Worm (Caenorhabditis elegans) whole organism, young adult: ENCODE measurements around the gene C01G12.3.

Source experiments
- D2030.7 ChIP-seq: fragments of 200-800 bp; sonication (Bioruptor generic); IDR thresholded peaks from 2 replicates; pipeline ENCODE4 v1.3.6; 2022; ENCODE audit warnings: missing genetic modification reagents, missing genetic modification characterization, missing compliant biosample characterization
- T26A5.8 ChIP-seq: sonication (generic microtip); optimal IDR thresholded peaks from 2 replicates; lab custom pipeline; 2016; ENCODE audit warnings: missing genetic modification characterization, missing compliant biosample characterization
- ama-1 ChIP-seq, 3 experiments: fragments of 150-350 bp in 1 of 3; sonication (generic microtip) in 2 of 3; optimal IDR thresholded peaks; 2 replicates each; lab custom pipeline; 2014 to 2018; ENCODE audit warnings: missing biosample characterization in 2 of 3, missing genetic modification characterization in 2 of 3, missing genetic modification reagents in 2 of 3
- aptf-3 ChIP-seq: fragments of 200-800 bp; sonication (Bioruptor generic); IDR thresholded peaks from 2 replicates; pipeline ENCODE4 v1.3.6; 2022; ENCODE audit warnings: missing genetic modification characterization, missing compliant biosample characterization
- ceh-91 ChIP-seq: fragments of 200-800 bp; sonication (Bioruptor generic); IDR thresholded peaks from 2 replicates; pipeline ENCODE4 v1.3.6; 2022; ENCODE audit warnings: missing genetic modification reagents, missing genetic modification characterization, missing compliant biosample characterization
- pha-4 ChIP-seq: fragments of 150-350 bp; sonication (generic microtip); optimal IDR thresholded peaks from 2 replicates; lab custom pipeline; 2014; ENCODE audit warnings: missing biosample characterization, missing genetic modification reagents, missing genetic modification characterization
- unc-62 ChIP-seq: fragments of 150-350 bp; optimal IDR thresholded peaks from 2 replicates; lab custom pipeline; 2014; ENCODE audit warnings: missing biosample characterization, missing genetic modification reagents, missing genetic modification characterization
- xnd-1 ChIP-seq: sonication (generic microtip); optimal IDR thresholded peaks from 2 replicates; lab custom pipeline; 2016; ENCODE audit warnings: missing genotype, missing genetic modification reagents, missing genetic modification characterization, missing compliant biosample characterization

ce11 chrII:14569322-14569721, 12.8 kb downstream of the C01G12.3 start:
- TF ChIP-seq D2030.7 (GFP tag; lab: Robert Waterston, UW) (no peak), unc-62 (no peak), pha-4 (no peak), ama-1 (optimal IDR thresholded peaks at IDR 0.05; lab: Kevin White, UChicago) (no peak), ama-1 (GFP tag; optimal IDR thresholded peaks at IDR 0.05; lab: Kevin White, UChicago) (no peak), T26A5.8 (tag; lab: Kevin White, UChicago) (no peak), aptf-3 (no peak), xnd-1 (tag; lab: Kevin White, UChicago) (no peak), ceh-91 (GFP tag; lab: Robert Waterston, UW) (no peak)
